Fruit fly (Drosophila melanogaster) whole organism, adult: ENCODE measurements around the gene Gr61a.

Source experiments
- CG11617 ChIP-seq: fragments of 200-800 bp; sonication (Bioruptor generic); optimal IDR thresholded peaks from 2 replicates; lab custom pipeline; 2017; ENCODE audit warnings: mild to moderate bottlenecking, missing biosample characterization, missing genetic modification reagents, missing genetic modification characterization
- CG12768 ChIP-seq: fragments of 200-800 bp; sonication (Bioruptor generic); optimal IDR thresholded peaks from 2 replicates; lab custom pipeline; 2017; ENCODE audit warnings: missing biosample characterization, missing genetic modification characterization, mild to moderate bottlenecking, moderate library complexity, missing genetic modification reagents
- CG1620 ChIP-seq: fragments of 200-800 bp; sonication (Bioruptor generic); optimal IDR thresholded peaks from 2 replicates; lab custom pipeline; 2016; ENCODE audit warnings: missing biosample characterization, missing genetic modification characterization
- CG7045 ChIP-seq: fragments of 200-800 bp; sonication (Bioruptor generic); optimal IDR thresholded peaks from 2 replicates; lab custom pipeline; 2017; ENCODE audit warnings: missing biosample characterization, mild to moderate bottlenecking, missing genetic modification characterization
- CG7101 ChIP-seq: fragments of 200-800 bp; sonication (Bioruptor generic); optimal IDR thresholded peaks from 2 replicates; lab custom pipeline; 2018; ENCODE audit warnings: missing biosample characterization, mild to moderate bottlenecking, missing genetic modification characterization, moderate library complexity
- Clk ChIP-seq: fragments of 200-800 bp; sonication (Bioruptor generic); optimal IDR thresholded peaks from 2 replicates; lab custom pipeline; 2017; ENCODE audit warnings: missing biosample characterization, missing genetic modification characterization
- bab1 ChIP-seq: fragments of 200-800 bp; sonication (Bioruptor generic); optimal IDR thresholded peaks from 3 replicates; lab custom pipeline; 2019; ENCODE audit warnings: missing biosample characterization, mild to moderate bottlenecking, missing genetic modification characterization, moderate library complexity
- kay ChIP-seq: fragments of 200-800 bp; sonication (Bioruptor generic); peaks from one replicate; lab custom pipeline; 2016; ENCODE audit warnings: missing biosample characterization, missing genetic modification characterization, borderline replicate concordance

DNA sequence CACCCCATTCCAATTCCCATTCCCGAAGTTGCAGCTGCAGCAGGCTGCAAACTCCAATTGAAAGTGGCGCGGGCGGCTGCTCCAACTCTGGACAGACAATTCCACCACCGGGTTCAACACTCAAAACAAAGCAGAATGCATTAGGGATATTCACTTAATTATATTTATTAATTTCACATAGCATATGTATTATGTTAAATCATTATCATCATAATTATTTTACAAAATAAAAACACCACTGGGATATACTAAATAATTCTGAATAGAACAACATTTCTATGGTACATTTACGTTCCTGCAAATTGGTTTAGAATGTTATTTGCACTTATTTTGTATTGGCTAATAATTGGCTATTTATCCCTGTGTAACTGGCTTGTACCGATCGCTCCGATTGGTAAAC is 33.8 kb upstream of the Gr61a start:
- TF ChIP-seq CG12768 (GFP tag; lab: Kevin White, UChicago) (no peak), bab1 (no peak), CG7045 (GFP tag; lab: Kevin White, UChicago) (no peak), Clk (GFP tag; lab: Kevin White, UChicago) (no peak), kay (GFP tag; lab: Kevin White, UChicago) (no peak), CG7101 (tag; lab: Kevin White, UChicago) (no peak), CG11617 (no peak), CG1620 (no peak)
